Fruit fly (Drosophila melanogaster) whole organism, adult: ENCODE results near the gene CG14868.

Source experiments
- CG11617 ChIP-seq: fragments of 200-800 bp; sonication (Bioruptor generic); optimal IDR thresholded peaks from 2 replicates; lab custom pipeline; 2017; ENCODE audit warnings: mild to moderate bottlenecking, missing biosample characterization, missing genetic modification reagents, missing genetic modification characterization
- CG12768 ChIP-seq: fragments of 200-800 bp; sonication (Bioruptor generic); optimal IDR thresholded peaks from 2 replicates; lab custom pipeline; 2017; ENCODE audit warnings: missing biosample characterization, missing genetic modification characterization, mild to moderate bottlenecking, moderate library complexity, missing genetic modification reagents
- CG14711 ChIP-seq: fragments of 200-800 bp; sonication (Bioruptor generic); optimal IDR thresholded peaks from 2 replicates; lab custom pipeline; 2018; ENCODE audit warnings: missing biosample characterization, mild to moderate bottlenecking, missing genetic modification characterization, moderate library complexity
- CG1620 ChIP-seq: fragments of 200-800 bp; sonication (Bioruptor generic); optimal IDR thresholded peaks from 2 replicates; lab custom pipeline; 2016; ENCODE audit warnings: missing biosample characterization, missing genetic modification characterization
- CG33017 ChIP-seq: fragments of 200-800 bp; sonication (Bioruptor generic); optimal IDR thresholded peaks from 2 replicates; lab custom pipeline; 2018; ENCODE audit warnings: missing biosample characterization, mild to moderate bottlenecking, missing genetic modification characterization, moderate library complexity
- CG5204 ChIP-seq: fragments of 200-800 bp; sonication (Bioruptor generic); optimal IDR thresholded peaks from 2 replicates; lab custom pipeline; 2016; ENCODE audit warnings: missing biosample characterization, missing genetic modification characterization
- CG7045 ChIP-seq: fragments of 200-800 bp; sonication (Bioruptor generic); optimal IDR thresholded peaks from 2 replicates; lab custom pipeline; 2017; ENCODE audit warnings: missing biosample characterization, mild to moderate bottlenecking, missing genetic modification characterization
- CG7101 ChIP-seq: fragments of 200-800 bp; sonication (Bioruptor generic); optimal IDR thresholded peaks from 2 replicates; lab custom pipeline; 2018; ENCODE audit warnings: missing biosample characterization, mild to moderate bottlenecking, missing genetic modification characterization, moderate library complexity
- Clk ChIP-seq: fragments of 200-800 bp; sonication (Bioruptor generic); optimal IDR thresholded peaks from 2 replicates; lab custom pipeline; 2017; ENCODE audit warnings: missing biosample characterization, missing genetic modification characterization
- Crg-1 ChIP-seq: fragments of 200-800 bp; sonication (Bioruptor generic); optimal IDR thresholded peaks from 2 replicates; lab custom pipeline; 2016; ENCODE audit warnings: missing biosample characterization, missing genetic modification characterization
- Hr96 ChIP-seq: fragments of 200-800 bp; sonication (Bioruptor generic); optimal IDR thresholded peaks from 2 replicates; lab custom pipeline; 2016; ENCODE audit warnings: missing biosample characterization, missing genetic modification characterization
- Mnt ChIP-seq: fragments of 200-800 bp; sonication (Bioruptor generic); optimal IDR thresholded peaks from 2 replicates; lab custom pipeline; 2016; ENCODE audit warnings: missing biosample characterization, mild to moderate bottlenecking, missing genetic modification characterization
- bab1 ChIP-seq: fragments of 200-800 bp; sonication (Bioruptor generic); optimal IDR thresholded peaks from 3 replicates; lab custom pipeline; 2019; ENCODE audit warnings: missing biosample characterization, mild to moderate bottlenecking, missing genetic modification characterization, moderate library complexity
- cic ChIP-seq: fragments of 200-800 bp; sonication (Bioruptor generic); optimal IDR thresholded peaks from 2 replicates; lab custom pipeline; 2017; ENCODE audit warnings: missing biosample characterization, mild to moderate bottlenecking, missing genetic modification characterization, moderate library complexity
- cnc ChIP-seq, 2 experiments: fragments of >200 bp; optimal IDR thresholded peaks; 2 replicates each; lab custom pipeline; 2017
- kay ChIP-seq: fragments of 200-800 bp; sonication (Bioruptor generic); peaks from one replicate; lab custom pipeline; 2016; ENCODE audit warnings: missing biosample characterization, missing genetic modification characterization, borderline replicate concordance
- ovo ChIP-seq: fragments of 200-800 bp; sonication (Bioruptor generic); optimal IDR thresholded peaks from 2 replicates; lab custom pipeline; 2016; ENCODE audit warnings: missing biosample characterization, missing genetic modification characterization
- pad ChIP-seq: fragments of 200-800 bp; sonication (Bioruptor generic); optimal IDR thresholded peaks from 3 replicates; lab custom pipeline; 2017; ENCODE audit warnings: missing biosample characterization, missing genetic modification characterization, mild to moderate bottlenecking, moderate library complexity, missing genetic modification reagents
- tj ChIP-seq: fragments of 200-800 bp; sonication (Bioruptor generic); optimal IDR thresholded peaks from 3 replicates; lab custom pipeline; 2017; ENCODE audit warnings: missing biosample characterization, mild to moderate bottlenecking, missing genetic modification characterization, moderate library complexity
- toe ChIP-seq: fragments of 200-800 bp; sonication (Bioruptor generic); optimal IDR thresholded peaks from 2 replicates; lab custom pipeline; 2016; ENCODE audit warnings: missing biosample characterization, missing genetic modification characterization

Gene CG14868

dm6 chr3R:15339111-15339510, 30.6 kb downstream of the CG14868 start:
- TF ChIP-seq tj (no peak), CG1620 (no peak), CG7045 (no peak)

dm6 chr3R:15332994-15333393, 36.8 kb downstream of the CG14868 start, which contains the start of the genes Fkbp39 and Cyfip:
Gene Fkbp39 (minus strand): TSS chr3R:15333133.
Gene Cyfip (plus strand): TSS chr3R:15333266.
- TF ChIP-seq toe (no peak), ovo (GFP tag; lab: Kevin White, UChicago) (no peak), CG7101 (peak; percentile 44), bab1 (GFP tag; lab: Kevin White, UChicago) (peak; percentile 79), tj (no peak), Mnt (GFP tag; lab: Kevin White, UChicago) (peak; percentile 99), CG11617 (peak; percentile 42), pad (GFP tag; lab: Kevin White, UChicago) (peak; percentile 66), kay (GFP tag; lab: Kevin White, UChicago) (no peak), CG5204 (GFP tag; lab: Kevin White, UChicago) (no peak), Clk (no peak), cic (GFP tag; lab: Kevin White, UChicago) (peak; percentile 51), CG12768 (GFP tag; lab: Kevin White, UChicago) (no peak), Hr96 (GFP tag; lab: Kevin White, UChicago) (no peak), Crg-1 (GFP tag; lab: Kevin White, UChicago) (peak; percentile 60), cnc (optimal IDR thresholded peaks at IDR 0.05; lab: Kevin White, UChicago) (no peak), CG33017 (tag; lab: Kevin White, UChicago) (no peak), CG7045 (no peak), CG1620 (peak; percentile 65), CG14711 (tag; lab: Kevin White, UChicago) (peak; percentile 40)

- no peak for TF ChIP-seq cic (GFP tag; lab: Kevin White, UChicago)
- TF ChIP-seq CG7101: peak; percentile 57
- no peak for TF ChIP-seq Crg-1 (GFP tag; lab: Kevin White, UChicago)
- TF ChIP-seq CG14711 (tag; lab: Kevin White, UChicago): peak; percentile 43
- TF ChIP-seq bab1 (GFP tag; lab: Kevin White, UChicago): peak; percentile 30
- peak; percentile 36 for TF ChIP-seq Mnt (GFP tag; lab: Kevin White, UChicago)
- TF ChIP-seq tj: no peak
- TF ChIP-seq CG1620: peak; percentile 46
Measured at dm6 chr3R:15330472-15330871, 39.3 kb downstream of the CG14868 start, which contains the start of gene mRpL9. Gene mRpL9 (plus strand): TSS chr3R:15330738.

- TF ChIP-seq ovo (GFP tag; lab: Kevin White, UChicago) (peak; percentile 43), CG14711 (tag; lab: Kevin White, UChicago) (no peak), bab1 (GFP tag; lab: Kevin White, UChicago) (no peak), CG1620 (no peak), Clk (no peak), CG33017 (tag; lab: Kevin White, UChicago) (no peak), Mnt (GFP tag; lab: Kevin White, UChicago) (no peak), cic (GFP tag; lab: Kevin White, UChicago) (no peak), Hr96 (GFP tag; lab: Kevin White, UChicago) (no peak)
Measured at dm6 chr3R:15328083-15328779, 41.5 kb downstream of the CG14868 start, which contains the start of the genes CG6236 and ea. Gene CG6236 (minus strand): TSS chr3R:15328269. Gene ea (plus strand): TSS chr3R:15328729.

- TF ChIP-seq kay (GFP tag; lab: Kevin White, UChicago): no peak
- TF ChIP-seq CG33017 (tag; lab: Kevin White, UChicago): no peak
- TF ChIP-seq CG7101: no peak
- TF ChIP-seq Clk: no peak
- no peak for TF ChIP-seq pad (GFP tag; lab: Kevin White, UChicago)
- TF ChIP-seq tj: no peak
- TF ChIP-seq CG14711 (tag; lab: Kevin White, UChicago): no peak
- TF ChIP-seq bab1 (GFP tag; lab: Kevin White, UChicago): no peak
Measured at dm6 chr3R:15320747-15321085, 49.0 kb downstream of the CG14868 start, which contains the start of gene ear. Gene ear (plus strand): TSS chr3R:15320756.

dm6 chr3R:15319912-15320746, 49.6 kb downstream of the CG14868 start, which contains the start of the genes CG6276 and CG44040:
Gene CG6276 (minus strand): TSS chr3R:15320069.
Gene CG44040 (plus strand): TSS chr3R:15320378.
- TF ChIP-seq Clk: no peak
- peak; percentile 53 for TF ChIP-seq CG7045
- TF ChIP-seq Crg-1 (GFP tag; lab: Kevin White, UChicago): no peak
- TF ChIP-seq CG1620: peak; percentile 32
- no peak for TF ChIP-seq Hr96 (GFP tag; lab: Kevin White, UChicago)
- TF ChIP-seq CG7101: peak; percentile 76
- TF ChIP-seq toe: peak; percentile 48
- peak; percentile 42 for TF ChIP-seq tj
- TF ChIP-seq CG14711 (tag; lab: Kevin White, UChicago): peak; percentile 34
- peak; percentile 27 for TF ChIP-seq Mnt (GFP tag; lab: Kevin White, UChicago)
- TF ChIP-seq CG33017 (tag; lab: Kevin White, UChicago): peak; percentile 62
- TF ChIP-seq cnc (optimal IDR thresholded peaks at IDR 0.05; lab: Kevin White, UChicago): peak in 1 of 2 experiments; percentile 38
- TF ChIP-seq bab1 (GFP tag; lab: Kevin White, UChicago): peak; percentile 42
- no peak for TF ChIP-seq kay (GFP tag; lab: Kevin White, UChicago)
- no peak for TF ChIP-seq cic (GFP tag; lab: Kevin White, UChicago)
- TF ChIP-seq CG5204 (GFP tag; lab: Kevin White, UChicago): peak; percentile 73
- TF ChIP-seq ovo (GFP tag; lab: Kevin White, UChicago): peak; percentile 7
- peak; percentile 73 for TF ChIP-seq CG11617
- peak; percentile 37 for TF ChIP-seq CG12768 (GFP tag; lab: Kevin White, UChicago)
- peak; percentile 43 for TF ChIP-seq pad (GFP tag; lab: Kevin White, UChicago)
